Fruit fly (Drosophila melanogaster): Measurements from ENCODE around the gene Ubr3.

Ubr3 gene

dm6 chrX:7888386-7889024 lies 47.2 kb upstream of the Ubr3 start, which contains the start of gene Acat1 (continued):
- TF ChIP-seq CG31224 (GFP tag; IDR thresholded peaks at IDR 0.05) (0 out of 2 replicates have a peak, but pooled peaks have one; percentile 30), Trl (optimal IDR thresholded peaks at IDR 0.05) (no peak), Trl (GFP tag; optimal IDR thresholded peaks at IDR 0.05) (peak; percentile 52), H2.0 (GFP tag; IDR thresholded peaks at IDR 0.05) (peak; percentile 26; the same call in 1 of the 2 replicates), CG5245 (GFP tag; optimal IDR thresholded peaks at IDR 0.05) (peak; percentile 29), mld (GFP tag; IDR thresholded peaks at IDR 0.05; ENCODE audit: partially characterized antibody) (no peak), knrl (GFP tag; IDR thresholded peaks at IDR 0.05; ENCODE audit: partially characterized antibody) (peak; percentile 35; the same call in 1 of the 3 replicates), pnt (GFP tag; optimal IDR thresholded peaks at IDR 0.05) (peak; percentile 1), lola (GFP tag; optimal IDR thresholded peaks at IDR 0.05) (peak in 1 of 3 experiments; percentile 30), jumu (GFP tag; optimal IDR thresholded peaks at IDR 0.05) (peak; percentile 46), CG4707 (GFP tag; optimal IDR thresholded peaks at IDR 0.05) (no peak), dysf (GFP tag; IDR thresholded peaks at IDR 0.05) (0 out of 3 replicates have a peak, but pooled peaks have one; percentile 20), CG4424 (GFP tag; optimal IDR thresholded peaks at IDR 0.05) (peak; percentile 52), ara (GFP tag; IDR thresholded peaks at IDR 0.05) (peak; percentile 38; the same call in 1 of the 2 replicates), CG4328 (GFP tag; optimal IDR thresholded peaks at IDR 0.05) (no peak), ro (GFP tag; IDR thresholded peaks at IDR 0.05) (no peak), Dref (GFP tag; IDR thresholded peaks at IDR 0.05) (peak; percentile 68), nerfin-2 (GFP tag; IDR thresholded peaks at IDR 0.05; ENCODE audit: partially characterized antibody) (peak; percentile 38; the same call in 1 of the 2 replicates), CG12236 (GFP tag; optimal IDR thresholded peaks at IDR 0.05) (peak; percentile 15), Sox100B (GFP tag; optimal IDR thresholded peaks at IDR 0.05) (no peak), CG11560 (tag; IDR thresholded peaks at IDR 0.05) (0 out of 3 replicates have a peak, but pooled peaks have one; percentile 10), D19A (tag; optimal IDR thresholded peaks at IDR 0.05) (peak; percentile 46), ato (GFP tag; IDR thresholded peaks at IDR 0.05; ENCODE audit: partially characterized antibody) (0 out of 2 replicates have a peak, but pooled peaks have one; percentile 14), CG17612 (GFP tag; IDR thresholded peaks at IDR 0.05) (no peak), CG14965 (GFP tag; optimal IDR thresholded peaks at IDR 0.05; ENCODE audit: borderline replicate concordance) (no peak), CG1529 (GFP tag; optimal IDR thresholded peaks at IDR 0.05) (no peak), CG32532 (GFP tag; IDR thresholded peaks at IDR 0.05) (peak; percentile 72), Aef1 (GFP tag; IDR thresholded peaks at IDR 0.05) (0 out of 3 replicates have a peak, but pooled peaks have one; percentile 16), Poxn (GFP tag; IDR thresholded peaks at IDR 0.05) (no peak), CrebB (tag; optimal IDR thresholded peaks at IDR 0.05) (no peak), MTF-1 (GFP tag; optimal IDR thresholded peaks at IDR 0.05; ENCODE audit: borderline replicate concordance) (peak; percentile 6), CG10565 (GFP tag; optimal IDR thresholded peaks at IDR 0.05) (no peak), HmgD (GFP tag; optimal IDR thresholded peaks at IDR 0.05) (peak; percentile 29), lilli (GFP tag; optimal IDR thresholded peaks at IDR 0.05) (peak; percentile 80), Myb (GFP tag; optimal IDR thresholded peaks at IDR 0.05) (peak; percentile 88), ind (GFP tag; optimal IDR thresholded peaks at IDR 0.05) (peak; percentile 56), ssp (GFP tag; IDR thresholded peaks at IDR 0.05) (no peak; the same call in 1 of the 2 replicates), BEAF-32 (GFP tag; optimal IDR thresholded peaks at IDR 0.05) (peak; percentile 57), CG7987 (GFP tag; optimal IDR thresholded peaks at IDR 0.05) (peak; percentile 19), Jarid2 (GFP tag; optimal IDR thresholded peaks at IDR 0.05) (peak; percentile 12), CG12104 (GFP tag; optimal IDR thresholded peaks at IDR 0.05) (no peak), kay (GFP tag; optimal IDR thresholded peaks at IDR 0.05) (peak; percentile 39), Hr3 (GFP tag; optimal IDR thresholded peaks at IDR 0.05) (peak; percentile 35), CG10209 (GFP tag; optimal IDR thresholded peaks at IDR 0.05) (peak; percentile 44), CG12219 (GFP tag; optimal IDR thresholded peaks at IDR 0.05) (no peak), exex (tag; optimal IDR thresholded peaks at IDR 0.05) (peak; percentile 12), CG15011 (GFP tag; optimal IDR thresholded peaks at IDR 0.05) (no peak), CG7271 (tag; optimal IDR thresholded peaks at IDR 0.05) (peak; percentile 1), tgo (GFP tag; IDR thresholded peaks at IDR 0.05) (peak; percentile 51)

Measured in whole organism, embryonic.